Worm (Caenorhabditis elegans) whole organism, L4/young adult: ENCODE measurements around the gene Y37D8A.26.

ENCODE experiments used
- W03F9.2 ChIP-seq: fragments of 150-350 bp; optimal IDR thresholded peaks from 2 replicates; lab custom pipeline; 2014; ENCODE audit warnings: missing biosample characterization, missing genetic modification characterization
- dao-5 ChIP-seq: sonication (generic microtip); optimal IDR thresholded peaks from 2 replicates; lab custom pipeline; 2016; ENCODE audit warnings: missing genotype, missing genetic modification characterization, moderate library complexity, missing compliant biosample characterization
- him-1 ChIP-seq: sonication (generic microtip); optimal IDR thresholded peaks from 2 replicates; lab custom pipeline; 2016; ENCODE audit warnings: missing genotype, missing genetic modification reagents, missing genetic modification characterization, missing compliant biosample characterization

DNA sequence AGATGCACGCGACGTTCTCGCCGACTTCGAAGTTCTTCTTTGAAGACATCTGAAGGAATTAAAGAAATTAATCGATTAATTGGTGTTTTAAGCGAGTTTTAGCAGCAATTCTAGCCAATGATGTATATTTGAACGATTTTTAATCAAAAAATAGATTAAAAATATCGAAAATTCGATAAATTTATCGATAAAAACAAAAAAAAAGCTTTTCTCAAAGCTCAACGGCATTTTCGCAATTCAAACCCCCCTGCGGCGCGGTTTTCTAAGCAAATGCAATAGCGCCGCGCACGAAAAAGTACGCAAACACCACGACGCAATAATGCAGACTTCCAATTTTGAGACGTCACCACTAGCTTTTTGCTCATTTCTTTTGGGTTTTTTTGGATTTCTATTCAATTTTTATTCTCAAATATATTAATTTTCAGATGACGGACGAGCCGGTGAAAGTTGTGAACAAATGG, 18.1 kb upstream of the Y37D8A.26 start, which contains the start of the genes mrg-1 and spcs-2:
- TF ChIP-seq him-1 (tag; lab: Kevin White, UChicago) (peak; percentile 59), W03F9.2 (tag; lab: Kevin White, UChicago) (peak; percentile 94), dao-5 (tag; lab: Kevin White, UChicago) (no peak)
